Fruit fly (Drosophila melanogaster): ENCODE data around the gene CG31668.

DNA sequence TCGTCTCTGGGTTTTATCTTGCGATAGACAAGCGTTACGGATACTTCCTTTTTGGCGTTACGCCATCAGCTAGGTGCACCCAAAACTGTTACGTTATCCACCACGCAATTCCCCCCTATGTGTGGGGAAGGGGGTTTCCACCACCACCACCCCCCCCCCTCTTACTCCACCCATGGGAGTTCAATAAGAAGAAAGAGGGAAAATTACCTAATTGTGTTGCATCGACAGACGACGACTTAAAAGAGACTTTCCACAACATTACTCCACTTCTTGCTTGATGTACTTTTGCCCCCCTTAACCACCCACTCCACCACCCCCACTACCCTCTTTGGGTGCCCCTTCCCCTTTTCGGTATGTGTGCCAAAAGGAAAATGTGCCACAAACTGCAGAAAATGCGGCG is 32.8 kb downstream of the CG31668 start:
- TF ChIP-seq Gug (GFP tag; IDR thresholded peaks at IDR 0.05) = no peak
- TF ChIP-seq pdm3 (GFP tag; optimal IDR thresholded peaks at IDR 0.05) = no peak
- TF ChIP-seq Sox14 (GFP tag; optimal IDR thresholded peaks at IDR 0.05) = no peak
- no peak for TF ChIP-seq CG34406 (GFP tag; optimal IDR thresholded peaks at IDR 0.05)
- TF ChIP-seq CG11902 (GFP tag; optimal IDR thresholded peaks at IDR 0.05) = no peak
- TF ChIP-seq CG7368 (GFP tag; optimal IDR thresholded peaks at IDR 0.05) = no peak
- no peak for TF ChIP-seq Ets96B (tag; optimal IDR thresholded peaks at IDR 0.05)
- no peak for TF ChIP-seq CG16779 (tag; optimal IDR thresholded peaks at IDR 0.05)
- TF ChIP-seq net (GFP tag; optimal IDR thresholded peaks at IDR 0.05) = no peak
- no peak for TF ChIP-seq CG8119 (GFP tag; IDR thresholded peaks at IDR 0.05)
- no peak for TF ChIP-seq salr (GFP tag; optimal IDR thresholded peaks at IDR 0.05)
